Fruit fly (Drosophila melanogaster): ENCODE measurements around the gene CG32756.

CG32756 gene

DNA sequence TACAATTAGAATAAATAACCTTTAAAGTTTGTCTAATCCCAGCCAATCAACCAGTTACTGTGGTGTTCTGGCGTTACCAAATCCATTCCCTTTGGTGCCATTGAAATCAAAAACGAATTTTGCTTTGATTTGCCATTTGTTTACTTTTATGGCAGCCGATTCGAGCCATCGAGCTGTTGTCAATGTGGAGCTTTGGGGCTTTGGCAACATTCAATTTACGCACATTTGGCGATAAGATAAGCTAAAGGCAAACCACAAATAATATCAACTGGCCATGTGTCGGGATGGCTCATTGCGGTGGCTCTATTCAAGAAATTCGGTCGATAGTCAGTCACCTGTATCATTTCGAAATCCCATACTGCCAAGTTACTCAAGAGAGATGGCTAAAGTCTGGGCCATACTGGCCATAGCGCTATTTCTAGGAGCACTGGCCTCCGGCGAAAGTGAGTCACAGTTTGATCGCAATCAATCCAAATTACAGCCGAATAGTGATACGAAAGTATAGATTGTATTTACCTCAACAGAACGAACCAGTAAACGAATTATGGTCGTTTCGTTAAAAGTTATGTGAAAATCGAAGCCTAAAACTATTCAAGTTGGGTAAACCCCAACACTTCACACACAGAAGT, 2.5 kb downstream of the CG32756 start, which contains the start of gene CG6041 (continued):
- TF ChIP-seq GATAe (GFP tag; conservative IDR thresholded peaks at IDR 0.05) (0 out of 2 replicates have a peak, but pooled peaks have one; percentile 22), fru (optimal IDR thresholded peaks at IDR 0.05) (no peak), ssp (GFP tag; IDR thresholded peaks at IDR 0.05) (no peak), exex (tag; optimal IDR thresholded peaks at IDR 0.05) (peak; percentile 91), disco-r (GFP tag; optimal IDR thresholded peaks at IDR 0.05) (no peak), Abd-B (GFP tag; optimal IDR thresholded peaks at IDR 0.05) (no peak), CG1024 (GFP tag; IDR thresholded peaks at IDR 0.05) (no peak), bbx (GFP tag; IDR thresholded peaks at IDR 0.05; ENCODE audit: partially characterized antibody) (no peak), CG17612 (GFP tag; IDR thresholded peaks at IDR 0.05) (no peak), bsh (GFP tag; optimal IDR thresholded peaks at IDR 0.05) (no peak), E2f1 (GFP tag; IDR thresholded peaks at IDR 0.05) (no peak), Meics (GFP tag; optimal IDR thresholded peaks at IDR 0.05) (no peak), CG11560 (tag; IDR thresholded peaks at IDR 0.05) (no peak), scrt (GFP tag; optimal IDR thresholded peaks at IDR 0.05) (no peak), grn (GFP tag; optimal IDR thresholded peaks at IDR 0.05) (peak; percentile 61), CG15514 (GFP tag; optimal IDR thresholded peaks at IDR 0.05) (no peak), tup (GFP tag; optimal IDR thresholded peaks at IDR 0.05) (no peak), CG1603 (tag; optimal IDR thresholded peaks at IDR 0.05) (no peak), CG13775 (GFP tag; optimal IDR thresholded peaks at IDR 0.05) (no peak), CG6791 (GFP tag; IDR thresholded peaks at IDR 0.05; ENCODE audit: partially characterized antibody) (no peak), CG42726 (GFP tag; IDR thresholded peaks at IDR 0.05; ENCODE audit: partially characterized antibody) (no peak), tin (GFP tag; optimal IDR thresholded peaks at IDR 0.05) (no peak), MBD-R2 (GFP tag; IDR thresholded peaks at IDR 0.05) (no peak), CG9932 (GFP tag; IDR thresholded peaks at IDR 0.05) (no peak), pfk (GFP tag; optimal IDR thresholded peaks at IDR 0.05) (no peak), CG10654 (GFP tag; optimal IDR thresholded peaks at IDR 0.05) (no peak), CG31224 (GFP tag; IDR thresholded peaks at IDR 0.05) (no peak), CG8290 (GFP tag; optimal IDR thresholded peaks at IDR 0.05) (no peak), CG8290 (tag; optimal IDR thresholded peaks at IDR 0.05) (no peak), Side (GFP tag; optimal IDR thresholded peaks at IDR 0.05) (no peak), gt (GFP tag; IDR thresholded peaks at IDR 0.05) (no peak), sug (tag; optimal IDR thresholded peaks at IDR 0.05) (peak; percentile 46), her (GFP tag; optimal IDR thresholded peaks at IDR 0.05) (no peak), CG10274 (GFP tag; optimal IDR thresholded peaks at IDR 0.05) (no peak), da (GFP tag; optimal IDR thresholded peaks at IDR 0.05) (no peak), C15 (GFP tag; IDR thresholded peaks at IDR 0.05) (no peak), B-H2 (GFP tag; optimal IDR thresholded peaks at IDR 0.05) (peak; percentile 15), CG14050 (GFP tag; IDR thresholded peaks at IDR 0.05) (no peak), CG7271 (tag; optimal IDR thresholded peaks at IDR 0.05) (no peak), jigr1 (GFP tag; IDR thresholded peaks at IDR 0.05) (no peak), CG13287 (GFP tag; IDR thresholded peaks at IDR 0.05; ENCODE audit: partially characterized antibody) (no peak), CG10543 (GFP tag; optimal IDR thresholded peaks at IDR 0.05) (peak; percentile 13), CG11456 (GFP tag; IDR thresholded peaks at IDR 0.05) (no peak), gem (tag; optimal IDR thresholded peaks at IDR 0.05) (no peak), CG3995 (GFP tag; optimal IDR thresholded peaks at IDR 0.05) (peak; percentile 23)
